Worm (Caenorhabditis elegans): Measurements from ENCODE around the gene nas-16.

The nas-16 gene

DNA sequence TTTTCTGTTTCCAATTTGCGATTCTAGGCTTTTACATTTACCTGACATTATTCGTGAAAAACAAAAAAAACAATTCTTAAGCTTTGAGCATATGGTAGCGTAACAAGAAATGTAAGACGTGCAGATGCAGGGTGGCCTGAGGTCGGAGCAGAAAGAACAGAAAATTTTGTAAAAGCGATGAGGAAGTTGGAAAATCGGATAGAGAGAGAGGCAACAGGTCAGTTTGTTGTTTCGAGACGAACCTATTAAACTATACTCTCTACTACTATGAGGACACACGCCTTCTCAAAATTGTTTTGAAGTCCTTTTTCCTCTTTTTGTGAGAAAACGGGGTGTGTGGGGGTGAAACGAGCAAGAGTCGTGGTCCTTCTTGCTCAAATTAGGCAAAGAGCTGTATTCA is 29.5 kb downstream of the nas-16 start, which contains the start of gene des-2:
Gene des-2, minus strand, starts transcription at position 101 of the 400 bp plus-strand sequence.
- TF ChIP-seq nhr-43 (tag; optimal IDR thresholded peaks at IDR 0.05; ENCODE audit: poor library complexity, severe bottlenecking), result no peak
- no peak for TF ChIP-seq egl-5 (tag; optimal IDR thresholded peaks at IDR 0.05)
- TF ChIP-seq fkh-2 (tag; optimal IDR thresholded peaks at IDR 0.05), result no peak
- no peak for TF ChIP-seq nhr-67 (tag; optimal IDR thresholded peaks at IDR 0.05)
- TF ChIP-seq eor-1 (tag; optimal IDR thresholded peaks at IDR 0.05), result no peak
- no peak for TF ChIP-seq ceh-28 (tag; optimal IDR thresholded peaks at IDR 0.05)
- no peak for TF ChIP-seq fos-1 (tag; optimal IDR thresholded peaks at IDR 0.05)
- no peak for TF ChIP-seq fkh-10 (GFP tag; optimal IDR thresholded peaks at IDR 0.05)

DNA sequence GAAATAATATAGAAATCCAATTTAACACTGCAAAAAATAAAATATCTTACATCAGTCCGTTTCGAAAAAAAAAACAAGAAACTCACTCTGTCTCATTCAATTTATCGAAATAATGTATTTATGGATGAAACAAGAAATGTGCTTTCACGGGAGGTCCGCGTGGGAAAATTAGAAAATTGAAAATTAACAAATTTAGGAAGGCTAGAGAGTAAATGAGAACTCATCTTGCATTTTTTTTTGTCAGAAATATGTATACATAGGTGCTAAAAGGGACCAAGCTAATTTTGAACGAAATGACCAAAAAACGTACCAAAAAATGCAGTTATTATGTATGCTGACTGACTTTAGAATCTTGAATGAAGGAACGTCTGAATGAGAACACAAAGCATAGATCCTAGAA is 32.4 kb downstream of the nas-16 start, which contains the start of gene T26H10.2:
Gene T26H10.2, minus strand, starts transcription at position 101 of the 400 bp plus-strand sequence.
- TF ChIP-seq pha-4 (tag; optimal IDR thresholded peaks at IDR 0.05) (no peak), ceh-16 (tag; optimal IDR thresholded peaks at IDR 0.05) (no peak), lin-15B (tag; optimal IDR thresholded peaks at IDR 0.05) (no peak), hmg-11 (tag; optimal IDR thresholded peaks at IDR 0.05) (no peak), ztf-4 (tag; optimal IDR thresholded peaks at IDR 0.05) (no peak), ZK546.5 (tag; optimal IDR thresholded peaks at IDR 0.05) (no peak), unc-62 (GFP tag; optimal IDR thresholded peaks at IDR 0.05) (no peak), nfya-1 (tag; optimal IDR thresholded peaks at IDR 0.05; ENCODE audit: insufficient read depth) (no peak), elt-1 (tag; optimal IDR thresholded peaks at IDR 0.05) (no peak), skn-1 (tag; optimal IDR thresholded peaks at IDR 0.05) (no peak), R02D3.7 (tag; optimal IDR thresholded peaks at IDR 0.05) (no peak), pqm-1 (tag; optimal IDR thresholded peaks at IDR 0.05) (no peak), nhr-28 (tag; optimal IDR thresholded peaks at IDR 0.05) (no peak), fos-1 (tag; optimal IDR thresholded peaks at IDR 0.05) (no peak), nhr-67 (tag; optimal IDR thresholded peaks at IDR 0.05) (no peak), ceh-82 (tag; optimal IDR thresholded peaks at IDR 0.05) (no peak), ceh-9 (tag; optimal IDR thresholded peaks at IDR 0.05) (no peak), ceh-28 (tag; optimal IDR thresholded peaks at IDR 0.05) (no peak), egl-27 (tag; optimal IDR thresholded peaks at IDR 0.05) (no peak)

DNA sequence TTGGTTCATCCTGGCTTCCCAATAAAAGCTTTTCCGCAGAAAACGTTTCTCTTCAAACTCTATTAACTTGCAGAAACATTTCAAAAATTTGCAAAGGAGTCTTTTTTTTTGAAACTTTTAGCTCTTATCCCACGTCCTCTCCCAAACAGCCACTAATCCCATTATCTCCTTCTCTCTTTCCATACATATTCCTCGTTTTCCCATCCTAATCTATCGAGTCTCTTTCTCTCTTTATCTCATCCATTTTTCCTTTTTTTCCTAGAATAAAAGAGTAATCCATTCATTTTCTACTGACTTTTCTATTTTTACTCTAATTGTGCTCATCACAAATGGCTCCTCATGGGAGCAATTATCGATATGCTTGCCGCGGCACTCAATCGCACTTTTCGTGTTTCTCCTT is 36.6 kb downstream of the nas-16 start:
- TF ChIP-seq nfya-1 (tag; optimal IDR thresholded peaks at IDR 0.05; ENCODE audit: insufficient read depth) (peak; percentile 9), nhr-43 (tag; optimal IDR thresholded peaks at IDR 0.05; ENCODE audit: poor library complexity, severe bottlenecking) (no peak), tbx-2 (tag; optimal IDR thresholded peaks at IDR 0.05) (peak; percentile 42)

DNA sequence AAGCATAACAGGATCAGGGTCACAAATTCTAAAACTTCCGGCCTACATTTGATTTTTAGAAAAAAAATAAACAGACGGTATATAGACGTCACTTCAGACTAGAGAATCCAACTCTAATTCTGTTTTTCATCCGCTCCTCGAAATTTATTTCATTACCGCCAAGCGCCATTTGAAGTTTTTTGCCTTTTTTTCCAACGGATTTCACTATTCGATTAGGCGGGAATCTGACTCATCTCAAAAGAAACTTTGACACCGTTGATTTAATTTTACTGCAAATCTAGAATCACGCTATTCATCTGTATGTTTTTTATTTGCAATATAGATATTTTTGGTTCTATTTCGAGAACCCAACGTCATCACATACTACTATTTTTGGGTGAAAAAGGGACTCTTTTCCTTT is 38.7 kb downstream of the nas-16 start:
- TF ChIP-seq lsy-12 (tag; optimal IDR thresholded peaks at IDR 0.05) (no peak), ceh-9 (tag; optimal IDR thresholded peaks at IDR 0.05) (no peak), fkh-10 (GFP tag; optimal IDR thresholded peaks at IDR 0.05) (peak; percentile 72)

DNA sequence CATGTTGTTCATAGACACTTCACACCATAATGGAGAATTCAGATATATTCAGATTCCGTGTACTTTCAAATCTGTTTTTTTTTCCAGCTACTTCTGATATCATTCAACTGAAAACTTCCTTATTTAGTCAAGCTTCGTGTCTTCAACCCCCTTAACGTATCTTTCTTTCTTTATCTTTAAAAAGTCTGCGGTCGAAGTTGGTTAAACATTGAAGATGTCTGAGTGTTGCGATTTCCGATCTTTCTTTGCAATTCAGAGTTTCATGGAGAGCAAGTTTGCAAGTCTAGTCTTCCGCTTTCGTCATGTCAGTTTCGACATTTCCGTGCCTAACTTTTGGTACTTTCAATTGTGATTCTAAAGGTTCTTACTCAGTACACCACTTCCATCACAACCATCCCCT is 43.1 kb downstream of the nas-16 start:
- no peak for TF ChIP-seq pqm-1 (tag; optimal IDR thresholded peaks at IDR 0.05)
- no peak for TF ChIP-seq nhr-77 (tag; optimal IDR thresholded peaks at IDR 0.05)
- TF ChIP-seq tbx-2 (tag; optimal IDR thresholded peaks at IDR 0.05), result no peak
- no peak for TF ChIP-seq ceh-82 (tag; optimal IDR thresholded peaks at IDR 0.05)
- no peak for TF ChIP-seq elt-3 (tag; optimal IDR thresholded peaks at IDR 0.05)
- TF ChIP-seq hmg-11 (tag; optimal IDR thresholded peaks at IDR 0.05), result no peak
- TF ChIP-seq elt-2 (tag; optimal IDR thresholded peaks at IDR 0.05), result no peak
- TF ChIP-seq ceh-16 (tag; optimal IDR thresholded peaks at IDR 0.05), result no peak
- no peak for TF ChIP-seq fkh-2 (tag; optimal IDR thresholded peaks at IDR 0.05)
- no peak for TF ChIP-seq nhr-76 (tag; optimal IDR thresholded peaks at IDR 0.05)
- no peak for TF ChIP-seq ama-1 (optimal IDR thresholded peaks at IDR 0.05)
- no peak for TF ChIP-seq nhr-12 (tag; optimal IDR thresholded peaks at IDR 0.05)
- TF ChIP-seq snpc-4 (tag; optimal IDR thresholded peaks at IDR 0.05), result no peak
- TF ChIP-seq R02D3.7 (tag; optimal IDR thresholded peaks at IDR 0.05), result no peak
- TF ChIP-seq ceh-9 (tag; optimal IDR thresholded peaks at IDR 0.05), result no peak

DNA sequence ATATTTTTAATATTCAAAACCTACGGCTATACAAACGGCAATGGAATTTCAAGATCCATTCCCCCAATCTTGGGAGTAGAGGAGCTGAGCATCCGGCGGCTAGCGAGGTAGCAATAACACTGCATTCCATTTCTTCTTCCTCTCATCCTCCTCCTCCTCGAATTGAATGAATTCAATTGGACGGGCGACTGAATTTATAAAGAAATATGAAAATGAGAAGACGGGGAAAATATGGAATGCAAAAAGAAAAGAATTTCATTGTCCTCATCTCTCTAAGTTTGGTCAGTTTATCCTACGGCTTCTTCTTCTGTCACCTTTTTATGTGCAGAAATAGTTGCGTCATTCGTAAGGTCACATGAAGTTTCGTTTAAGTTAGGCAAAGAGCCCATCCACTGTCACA is 44.3 kb downstream of the nas-16 start:
- TF ChIP-seq snpc-4 (tag; optimal IDR thresholded peaks at IDR 0.05) (no peak), nhr-237 (tag; optimal IDR thresholded peaks at IDR 0.05) (no peak), nhr-12 (tag; optimal IDR thresholded peaks at IDR 0.05) (no peak), zag-1 (tag; optimal IDR thresholded peaks at IDR 0.05) (no peak), fkh-2 (tag; optimal IDR thresholded peaks at IDR 0.05) (no peak), jun-1 (tag; optimal IDR thresholded peaks at IDR 0.05) (no peak), nhr-77 (tag; optimal IDR thresholded peaks at IDR 0.05) (no peak), egl-27 (tag; optimal IDR thresholded peaks at IDR 0.05) (no peak), mml-1 (tag; optimal IDR thresholded peaks at IDR 0.05) (no peak), ceh-9 (tag; optimal IDR thresholded peaks at IDR 0.05) (no peak), egl-5 (tag; optimal IDR thresholded peaks at IDR 0.05) (no peak), nhr-25 (tag; optimal IDR thresholded peaks at IDR 0.05) (no peak), ztf-4 (tag; optimal IDR thresholded peaks at IDR 0.05) (no peak), daf-12 (tag; optimal IDR thresholded peaks at IDR 0.05) (no peak), fos-1 (tag; optimal IDR thresholded peaks at IDR 0.05) (no peak)
